Fruit fly (Drosophila melanogaster) whole organism, embryonic: ENCODE data around the gene Dnai2.

ENCODE experiments used
- CG11504 ChIP-seq: fragments of 200-800 bp; sonication (Bioruptor generic); optimal IDR thresholded peaks from 3 replicates; lab custom pipeline; 2019; ENCODE audit warnings: missing biosample characterization, mild to moderate bottlenecking, missing genetic modification characterization, moderate library complexity
- CG15011 ChIP-seq: fragments of 200-800 bp; sonication (Bioruptor generic); optimal IDR thresholded peaks from 3 replicates; lab custom pipeline; 2018; ENCODE audit warnings: missing biosample characterization, mild to moderate bottlenecking, missing genetic modification characterization
- CG2116 ChIP-seq: fragments of 200-800 bp; sonication (Bioruptor generic); optimal IDR thresholded peaks from 3 replicates; lab custom pipeline; 2018; ENCODE audit warnings: missing biosample characterization, mild to moderate bottlenecking, missing genetic modification characterization
- CG9876 ChIP-seq: fragments of 200-800 bp; sonication (Bioruptor generic); optimal IDR thresholded peaks from 2 replicates; lab custom pipeline; 2016; ENCODE audit warnings: missing biosample characterization, missing genetic modification characterization
- crc ChIP-seq: fragments of 200-800 bp; sonication (Bioruptor generic); optimal IDR thresholded peaks from 2 replicates; lab custom pipeline; 2016; ENCODE audit warnings: missing biosample characterization, missing genetic modification characterization
- fu2 ChIP-seq: fragments of 200-800 bp; sonication (Bioruptor generic); optimal IDR thresholded peaks from 2 replicates; lab custom pipeline; 2016; ENCODE audit warnings: missing biosample characterization, missing genetic modification characterization

- TF ChIP-seq fu2 (no peak), CG15011 (GFP tag; lab: Kevin White, UChicago) (no peak), CG2116 (no peak), crc (GFP tag; lab: Kevin White, UChicago) (no peak), CG9876 (GFP tag; lab: Kevin White, UChicago) (no peak), CG11504 (tag; lab: Kevin White, UChicago) (no peak)
Observed at dm6 chr3L:11692853-11693252, 6.2 kb downstream of the Dnai2 start.
